Worm (Caenorhabditis elegans) whole organism, L1 larva: ENCODE results near the gene F52G3.5.

Experiments used
- C04F5.9 ChIP-seq: sonication (generic microtip); optimal IDR thresholded peaks from 2 replicates; lab custom pipeline; 2016; ENCODE audit warnings: missing genetic modification characterization, missing compliant biosample characterization
- C16A3.4 ChIP-seq: fragments of 150-350 bp; optimal IDR thresholded peaks from 2 replicates; lab custom pipeline; 2014; ENCODE audit warnings: missing biosample characterization, missing genetic modification characterization
- C34B4.2 ChIP-seq: sonication (generic microtip); optimal IDR thresholded peaks from 2 replicates; lab custom pipeline; 2017; ENCODE audit warnings: mild to moderate bottlenecking, missing genetic modification characterization, missing compliant biosample characterization
- Y116A8C.19 ChIP-seq: sonication (generic microtip); optimal IDR thresholded peaks from 2 replicates; lab custom pipeline; 2016; ENCODE audit warnings: missing compliant biosample characterization, missing genetic modification characterization, borderline replicate concordance
- alr-1 ChIP-seq: fragments of 200-800 bp; sonication (Bioruptor generic); optimal IDR thresholded peaks from 2 replicates; lab custom pipeline; 2018; ENCODE audit warnings: borderline replicate concordance, mild to moderate bottlenecking, missing genetic modification characterization, missing compliant biosample characterization
- aly-2 ChIP-seq: fragments of 150-350 bp; optimal IDR thresholded peaks from 2 replicates; lab custom pipeline; 2014; ENCODE audit warnings: missing biosample characterization, missing genetic modification characterization
- ama-1 ChIP-seq: fragments of 150-350 bp; optimal IDR thresholded peaks from 2 replicates; lab custom pipeline; 2014
- blmp-1 ChIP-seq: fragments of 150-350 bp; optimal IDR thresholded peaks from 2 replicates; lab custom pipeline; 2014; ENCODE audit warnings: missing biosample characterization, missing genetic modification characterization
- ceh-82 ChIP-seq, 3 experiments: fragments of 150-350 bp in 1 of 3; sonication (generic microtip) in 2 of 3; optimal IDR thresholded peaks; 2 replicates each; lab custom pipeline; 2014 to 2017; ENCODE audit warnings: missing biosample characterization in 3 of 3, missing genetic modification characterization in 3 of 3
- ceh-88 ChIP-seq: fragments of 200-800 bp; sonication (Bioruptor generic); IDR thresholded peaks from 2 replicates; pipeline ENCODE4 v1.3.6; 2022; ENCODE audit warnings: missing genetic modification characterization, missing compliant biosample characterization
- dpl-1 ChIP-seq, 3 experiments: fragments of 150-350 bp in 2 of 3; sonication (generic microtip) in 1 of 3; optimal IDR thresholded peaks; 2 replicates each; lab custom pipeline; 2014 to 2017; ENCODE audit warnings: missing biosample characterization in 3 of 3, missing genetic modification characterization in 3 of 3, missing genetic modification reagents in 3 of 3
- efl-1 ChIP-seq, 4 experiments: fragments of 150-350 bp; optimal IDR thresholded peaks in 3 of 4; peaks in 1 of 4; 1 replicate in 1 of 4; 2 replicates in 3 of 4; lab custom pipeline; 2014; ENCODE audit warnings: missing biosample characterization in 2 of 4, missing genetic modification characterization in 2 of 4, missing genetic modification reagents in 2 of 4
- efl-3 ChIP-seq: fragments of 200-800 bp; sonication (Bioruptor generic); optimal IDR thresholded peaks from 2 replicates; lab custom pipeline; 2018; ENCODE audit warnings: mild to moderate bottlenecking, missing genetic modification characterization, missing compliant biosample characterization
- egl-13 ChIP-seq: sonication (generic microtip); optimal IDR thresholded peaks from 2 replicates; lab custom pipeline; 2016; ENCODE audit warnings: missing genotype, missing genetic modification reagents, missing genetic modification characterization, missing compliant biosample characterization
- egl-27 ChIP-seq, 2 experiments: fragments of 150-350 bp in 1 of 2; sonication (generic microtip); optimal IDR thresholded peaks; 3 replicates each; lab custom pipeline; 2017 to 2018; ENCODE audit warnings: missing biosample characterization in 2 of 2, missing genetic modification characterization in 2 of 2, missing genetic modification reagents in 2 of 2
- elt-2 ChIP-seq: sonication (generic microtip); optimal IDR thresholded peaks from 2 replicates; lab custom pipeline; 2016; ENCODE audit warnings: missing genetic modification characterization, mild to moderate bottlenecking, inconsistent platforms, missing compliant biosample characterization, missing genetic modification reagents
- elt-3 ChIP-seq, 6 experiments: fragments of 150-350 bp in 1 of 6; sonication (generic microtip); optimal IDR thresholded peaks; 2 replicates each; lab custom pipeline; 2017 to 2018; ENCODE audit warnings: missing biosample characterization in 6 of 6, missing genetic modification characterization in 6 of 6, inconsistent platforms in 1 of 6
- ets-5 ChIP-seq: fragments of 200-800 bp; sonication (Bioruptor generic); IDR thresholded peaks from 2 replicates; pipeline ENCODE4 v1.3.6; 2022; ENCODE audit warnings: missing genetic modification characterization, missing compliant biosample characterization
- fkh-4 ChIP-seq: sonication (generic microtip); optimal IDR thresholded peaks from 2 replicates; lab custom pipeline; 2016; ENCODE audit warnings: missing compliant biosample characterization, missing genetic modification characterization, borderline replicate concordance
- fkh-8 ChIP-seq: sonication (generic microtip); optimal IDR thresholded peaks from 2 replicates; lab custom pipeline; 2016; ENCODE audit warnings: mild to moderate bottlenecking, missing genetic modification characterization, missing compliant biosample characterization
- fos-1 ChIP-seq: fragments of 150-350 bp; optimal IDR thresholded peaks from 2 replicates; lab custom pipeline; 2014; ENCODE audit warnings: missing biosample characterization, missing genetic modification characterization
- grh-1 ChIP-seq: fragments of 200-800 bp; sonication (Bioruptor generic); IDR thresholded peaks from 2 replicates; pipeline ENCODE4 v1.3.6; 2022; ENCODE audit warnings: missing genetic modification reagents, missing genetic modification characterization, missing compliant biosample characterization
- hlh-17 ChIP-seq: fragments of 200-800 bp; sonication (Bioruptor generic); optimal IDR thresholded peaks from 2 replicates; lab custom pipeline; 2018; ENCODE audit warnings: missing genetic modification characterization, mild to moderate bottlenecking, missing compliant biosample characterization, moderate library complexity, borderline replicate concordance
- hlh-4 ChIP-seq: sonication (generic microtip); optimal IDR thresholded peaks from 2 replicates; lab custom pipeline; 2016; ENCODE audit warnings: mild to moderate bottlenecking, missing genetic modification characterization, missing compliant biosample characterization
- irx-1 ChIP-seq: sonication (generic microtip); optimal IDR thresholded peaks from 2 replicates; lab custom pipeline; 2016; ENCODE audit warnings: missing genetic modification characterization, missing compliant biosample characterization
- lin-14 ChIP-seq: fragments of 200-800 bp; sonication (Bioruptor generic); optimal IDR thresholded peaks from 2 replicates; lab custom pipeline; 2018; ENCODE audit warnings: mild to moderate bottlenecking, missing genetic modification characterization, moderate library complexity, missing compliant biosample characterization
- lin-15B ChIP-seq: fragments of 150-350 bp; sonication (generic microtip); optimal IDR thresholded peaks from 3 replicates; lab custom pipeline; 2014; ENCODE audit warnings: missing biosample characterization, missing genetic modification characterization
- lin-35 ChIP-seq, 2 experiments: fragments of 150-350 bp; optimal IDR thresholded peaks; 2 replicates each; lab custom pipeline; 2014; ENCODE audit warnings: missing biosample characterization in 2 of 2, missing genetic modification characterization in 2 of 2, missing genetic modification reagents in 2 of 2
- mab-9 ChIP-seq: fragments of 200-800 bp; sonication (Bioruptor generic); IDR thresholded peaks from 2 replicates; pipeline ENCODE4 v1.3.6; 2022; ENCODE audit warnings: missing genetic modification reagents, missing genetic modification characterization, missing compliant biosample characterization
- mdl-1 ChIP-seq, 2 experiments: fragments of 150-350 bp; optimal IDR thresholded peaks; 2 replicates each; lab custom pipeline; 2014 to 2017; ENCODE audit warnings: missing biosample characterization in 2 of 2, missing genetic modification characterization in 2 of 2, inconsistent platforms in 1 of 2
- mef-2 ChIP-seq: fragments of 150-350 bp; optimal IDR thresholded peaks from 2 replicates; lab custom pipeline; 2014; ENCODE audit warnings: missing biosample characterization, missing genetic modification characterization
- nhr-11 ChIP-seq: fragments of 150-350 bp; optimal IDR thresholded peaks from 2 replicates; lab custom pipeline; 2014; ENCODE audit warnings: missing biosample characterization, missing genetic modification characterization
- nhr-237 ChIP-seq: fragments of 150-350 bp; optimal IDR thresholded peaks from 2 replicates; lab custom pipeline; 2014; ENCODE audit warnings: missing biosample characterization, missing genetic modification characterization
- nhr-28 ChIP-seq: fragments of 150-350 bp; optimal IDR thresholded peaks from 2 replicates; lab custom pipeline; 2014; ENCODE audit warnings: missing biosample characterization, missing genetic modification characterization
- nhr-77 ChIP-seq: fragments of 150-350 bp; optimal IDR thresholded peaks from 2 replicates; lab custom pipeline; 2014; ENCODE audit warnings: missing biosample characterization, missing genetic modification characterization
- nhr-84 ChIP-seq: sonication (generic microtip); optimal IDR thresholded peaks from 2 replicates; lab custom pipeline; 2017; ENCODE audit warnings: missing biosample characterization, missing genetic modification characterization
- nhr-85 ChIP-seq: sonication (generic microtip); peaks from one replicate; lab custom pipeline; 2016; ENCODE audit warnings: missing genetic modification characterization, inconsistent platforms, missing compliant biosample characterization
- pag-3 ChIP-seq: sonication (generic microtip); optimal IDR thresholded peaks from 2 replicates; lab custom pipeline; 2017; ENCODE audit warnings: missing genetic modification characterization, mild to moderate bottlenecking, missing compliant biosample characterization, antibody characterized with exemption, borderline replicate concordance; ENCODE audit not compliant: insufficient read depth
- pax-3 ChIP-seq: fragments of 200-800 bp; sonication (Bioruptor generic); optimal IDR thresholded peaks from 2 replicates; lab custom pipeline; 2018; ENCODE audit warnings: mild to moderate bottlenecking, missing genetic modification characterization, moderate library complexity, missing compliant biosample characterization
- skn-1 ChIP-seq: fragments of 150-350 bp; optimal IDR thresholded peaks from 2 replicates; lab custom pipeline; 2014; ENCODE audit warnings: missing biosample characterization, missing genetic modification characterization
- snpc-4 ChIP-seq: fragments of 150-350 bp; optimal IDR thresholded peaks from 2 replicates; lab custom pipeline; 2014; ENCODE audit warnings: missing biosample characterization, missing genetic modification characterization
- snu-23 ChIP-seq: sonication (generic microtip); optimal IDR thresholded peaks from 2 replicates; lab custom pipeline; 2016; ENCODE audit warnings: missing genetic modification characterization, missing compliant biosample characterization
- tlp-1 ChIP-seq: fragments of 150-350 bp; optimal IDR thresholded peaks from 2 replicates; lab custom pipeline; 2014; ENCODE audit warnings: missing biosample characterization, missing genetic modification characterization
- unc-130 ChIP-seq: fragments of 150-350 bp; optimal IDR thresholded peaks from 2 replicates; lab custom pipeline; 2017; ENCODE audit warnings: missing biosample characterization, missing genetic modification characterization, inconsistent platforms
- unc-62 ChIP-seq: fragments of 150-350 bp; optimal IDR thresholded peaks from 2 replicates; lab custom pipeline; 2014; ENCODE audit warnings: missing biosample characterization, missing genetic modification reagents, missing genetic modification characterization
- vab-15 ChIP-seq: sonication (generic microtip); optimal IDR thresholded peaks from 2 replicates; lab custom pipeline; 2017; ENCODE audit warnings: missing genotype, mild to moderate bottlenecking, missing genetic modification characterization, missing compliant biosample characterization
- zag-1 ChIP-seq: fragments of 150-350 bp; optimal IDR thresholded peaks from 2 replicates; lab custom pipeline; 2014; ENCODE audit warnings: missing biosample characterization, missing genetic modification characterization
- ztf-4 ChIP-seq: fragments of 150-350 bp; optimal IDR thresholded peaks from 2 replicates; lab custom pipeline; 2014; ENCODE audit warnings: missing biosample characterization, missing genetic modification characterization

Gene F52G3.5

ce11 chrX:16930333-16930621 lies 45.7 kb downstream of the F52G3.5 start:
- TF ChIP-seq hlh-17 (no peak), skn-1 (peak; percentile 58), unc-130 (tag; lab: Kevin White, UChicago) (no peak), ceh-82 (tag; optimal IDR thresholded peaks at IDR 0.05; lab: Kevin White, UChicago) (peak in 1 of 3 experiments; percentile 20), nhr-85 (tag; lab: Kevin White, UChicago) (no peak), mdl-1 (tag; optimal IDR thresholded peaks at IDR 0.05; lab: Kevin White, UChicago) (no peak), elt-2 (tag; lab: Kevin White, UChicago) (no peak)

DNA sequence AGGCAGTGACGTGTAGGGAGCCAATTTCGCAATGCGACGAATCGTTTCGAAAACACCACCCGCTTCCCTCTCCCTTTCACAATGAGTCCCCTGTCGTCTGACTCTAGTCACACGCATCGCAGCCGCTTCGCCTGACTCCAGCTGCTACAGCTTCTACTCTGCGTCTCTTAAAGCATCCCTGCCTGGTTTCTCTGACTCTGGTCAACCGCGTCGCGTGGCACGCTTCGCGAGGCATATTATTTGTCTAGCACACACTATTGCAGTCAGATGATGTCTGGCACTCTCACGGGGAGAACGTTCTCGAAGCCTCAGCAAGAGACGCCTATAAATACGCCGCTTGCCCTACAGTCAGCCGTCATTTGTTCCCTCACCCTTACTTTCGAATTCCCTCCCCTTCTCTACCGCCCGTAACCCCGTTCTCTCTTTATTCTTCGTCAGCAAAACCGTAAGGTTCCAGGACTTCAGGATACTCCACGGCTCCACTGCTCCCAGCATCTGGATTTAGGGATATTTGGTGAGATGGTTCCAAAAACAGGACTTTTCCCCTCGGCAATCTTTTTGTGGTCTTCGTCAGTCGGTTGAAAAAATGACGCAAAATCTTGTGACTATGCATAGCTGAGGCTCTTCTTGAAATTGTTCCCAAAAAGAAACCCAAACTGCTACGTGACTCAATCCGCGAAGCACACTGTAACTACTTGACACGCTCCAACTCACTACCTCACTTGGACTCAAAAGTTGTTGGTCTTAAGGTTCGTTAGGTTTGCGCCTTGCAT lies 46.2 kb downstream of the F52G3.5 start:
- no peak for TF ChIP-seq ets-5
- TF ChIP-seq C04F5.9 = peak; percentile 84
- TF ChIP-seq lin-14 (GFP tag; lab: Kevin White, UChicago) = peak; percentile 99
- no peak for TF ChIP-seq alr-1 (tag; lab: Kevin White, UChicago)
- peak; percentile 72 to 94 (median 91) for TF ChIP-seq ceh-82 (tag; optimal IDR thresholded peaks at IDR 0.05; lab: Kevin White, UChicago)
- TF ChIP-seq nhr-84 (tag; lab: Kevin White, UChicago) = no peak
- no peak for TF ChIP-seq efl-3 (GFP tag; lab: Kevin White, UChicago)
- peak; percentile 91 for TF ChIP-seq zag-1
- TF ChIP-seq tlp-1 (tag; lab: Kevin White, UChicago) = no peak
- peak; percentile 90 for TF ChIP-seq snpc-4 (tag; lab: Kevin White, UChicago)
- no peak for TF ChIP-seq hlh-4 (tag; lab: Kevin White, UChicago)
- TF ChIP-seq fkh-4 (tag; lab: Kevin White, UChicago) = peak; percentile 19
- peak; percentile 85 for TF ChIP-seq mab-9 (GFP tag; lab: Robert Waterston, UW)
- TF ChIP-seq vab-15 (tag; lab: Kevin White, UChicago) = peak; percentile 87
- no peak for TF ChIP-seq unc-62 (GFP tag; lab: Kevin White, UChicago)
- peak; percentile 47 for TF ChIP-seq nhr-28 (tag; lab: Kevin White, UChicago)
- TF ChIP-seq C16A3.4 (tag; lab: Kevin White, UChicago) = peak; percentile 97
- TF ChIP-seq ceh-88 (GFP tag; lab: Robert Waterston, UW) = peak; percentile 91
- TF ChIP-seq dpl-1 (GFP tag; optimal IDR thresholded peaks at IDR 0.05; lab: Kevin White, UChicago) = peak; percentile 55 to 72 (median 68)
- peak; percentile 94 for TF ChIP-seq irx-1
- peak; percentile 87 for TF ChIP-seq skn-1
- peak; percentile 97 for TF ChIP-seq ztf-4 (tag; lab: Kevin White, UChicago)
- TF ChIP-seq lin-35 (GFP tag; optimal IDR thresholded peaks at IDR 0.05; lab: Kevin White, UChicago) = peak; percentile 81 to 92
- TF ChIP-seq aly-2 (tag; lab: Kevin White, UChicago) = peak; percentile 73
- peak; percentile 99 for TF ChIP-seq nhr-85 (tag; lab: Kevin White, UChicago)
- TF ChIP-seq nhr-237 = peak; percentile 94
- peak; percentile 95 for TF ChIP-seq fos-1 (tag; lab: Kevin White, UChicago)
- TF ChIP-seq grh-1 (GFP tag; lab: Robert Waterston, UW) = peak; percentile 95
- TF ChIP-seq lin-15B = peak; percentile 33
- peak; percentile 90 for TF ChIP-seq blmp-1
- TF ChIP-seq mef-2 (tag; lab: Kevin White, UChicago) = peak; percentile 95
- peak; percentile 100 for TF ChIP-seq ama-1 (lab: Kevin White, UChicago)
- peak; percentile 9 for TF ChIP-seq C34B4.2
- TF ChIP-seq elt-2 (tag; lab: Kevin White, UChicago) = peak; percentile 82
- TF ChIP-seq egl-13 (tag; lab: Kevin White, UChicago) = peak; percentile 97
- peak; percentile 84 to 92 for TF ChIP-seq efl-1 (optimal IDR thresholded peaks at IDR 0.05; lab: Kevin White, UChicago)
- TF ChIP-seq efl-1 (GFP tag; optimal IDR thresholded peaks at IDR 0.05 in 1 of 2; lab: Kevin White, UChicago) = peak; percentile 60 to 96
- TF ChIP-seq nhr-77 = peak; percentile 99
- TF ChIP-seq egl-27 (tag; optimal IDR thresholded peaks at IDR 0.05; lab: Kevin White, UChicago) = peak; percentile 36 to 86
- TF ChIP-seq snu-23 (GFP tag; lab: Kevin White, UChicago) = peak; percentile 99
- TF ChIP-seq pax-3 (tag; lab: Kevin White, UChicago) = peak; percentile 97
- no peak for TF ChIP-seq pag-3 (tag; lab: Kevin White, UChicago)
- TF ChIP-seq unc-130 (tag; lab: Kevin White, UChicago) = peak; percentile 86
- peak; percentile 94 for TF ChIP-seq nhr-11 (tag; lab: Kevin White, UChicago)
- peak in 3 of 6 experiments; percentile 87 to 96 (median 95) for TF ChIP-seq elt-3 (tag; optimal IDR thresholded peaks at IDR 0.05; lab: Kevin White, UChicago)
- TF ChIP-seq Y116A8C.19 = no peak
- peak; percentile 100 for TF ChIP-seq fkh-8
